Worm (Caenorhabditis elegans) whole organism, L4 larva: ENCODE results near the gene dsb-2.

Source experiments
- F10B5.3 ChIP-seq: sonication (generic microtip); optimal IDR thresholded peaks from 2 replicates; lab custom pipeline; 2016; ENCODE audit warnings: mild to moderate bottlenecking, missing genetic modification characterization, missing compliant biosample characterization
- F37D6.2 ChIP-seq: sonication (generic microtip); optimal IDR thresholded peaks from 2 replicates; lab custom pipeline; 2016; ENCODE audit warnings: mild to moderate bottlenecking, missing genetic modification characterization, missing compliant biosample characterization
- T20F7.1 ChIP-seq: fragments of 200-800 bp; sonication (Bioruptor generic); optimal IDR thresholded peaks from 2 replicates; lab custom pipeline; 2018; ENCODE audit warnings: mild to moderate bottlenecking, missing genetic modification characterization, missing compliant biosample characterization
- Y5F2A.4 ChIP-seq: fragments of 200-800 bp; sonication (Bioruptor generic); optimal IDR thresholded peaks from 2 replicates; lab custom pipeline; 2018; ENCODE audit warnings: mild to moderate bottlenecking, missing genetic modification characterization, missing compliant biosample characterization
- Y75B8A.6 ChIP-seq: fragments of 200-800 bp; sonication (Bioruptor generic); IDR thresholded peaks from 2 replicates; pipeline ENCODE4 v1.3.6; 2022; ENCODE audit warnings: missing genetic modification reagents, missing genetic modification characterization, missing compliant biosample characterization
- aha-1 ChIP-seq: fragments of 150-350 bp; peaks from one replicate; lab custom pipeline; 2014; ENCODE audit warnings: missing biosample characterization, missing genetic modification characterization
- ama-1 ChIP-seq: fragments of 150-350 bp; optimal IDR thresholded peaks from 2 replicates; lab custom pipeline; 2014; ENCODE audit warnings: inconsistent platforms, mixed read lengths
- arid-1 ChIP-seq: fragments of 200-800 bp; sonication (Bioruptor generic); conservative IDR thresholded peaks from 2 replicates; pipeline ENCODE4 v1.3.6; 2022; ENCODE audit warnings: missing genetic modification reagents, missing genetic modification characterization, missing compliant biosample characterization
- ceh-20 ChIP-seq: fragments of 200-800 bp; sonication (Bioruptor generic); IDR thresholded peaks from 2 replicates; pipeline ENCODE4 v1.3.6; 2022; ENCODE audit warnings: missing genetic modification reagents, missing genetic modification characterization, missing compliant biosample characterization
- ceh-32 ChIP-seq: sonication (generic microtip); optimal IDR thresholded peaks from 2 replicates; lab custom pipeline; 2016; ENCODE audit warnings: mild to moderate bottlenecking, missing genetic modification characterization, missing compliant biosample characterization; ENCODE audit not compliant: poor library complexity
- ceh-44 ChIP-seq: fragments of 200-800 bp; sonication (Bioruptor generic); IDR thresholded peaks from 2 replicates; pipeline ENCODE4 v1.3.6; 2022; ENCODE audit warnings: missing genetic modification reagents, missing genetic modification characterization, missing compliant biosample characterization
- ceh-62 ChIP-seq: sonication (generic microtip); optimal IDR thresholded peaks from 2 replicates; lab custom pipeline; 2017; ENCODE audit warnings: missing biosample characterization, missing genetic modification characterization
- ceh-82 ChIP-seq: sonication (generic microtip); optimal IDR thresholded peaks from 2 replicates; lab custom pipeline; 2017; ENCODE audit warnings: missing biosample characterization, missing genetic modification characterization
- ces-1 ChIP-seq: fragments of 150-350 bp; sonication (generic microtip); optimal IDR thresholded peaks from 4 replicates; lab custom pipeline; 2014; ENCODE audit warnings: missing biosample characterization, missing genetic modification reagents, missing genetic modification characterization
- cey-2 ChIP-seq: sonication (generic microtip); optimal IDR thresholded peaks from 3 replicates; lab custom pipeline; 2017; ENCODE audit warnings: missing genetic modification characterization, mild to moderate bottlenecking, missing compliant biosample characterization, antibody characterized with exemption, borderline replicate concordance; ENCODE audit not compliant: insufficient read depth
- dmd-6 ChIP-seq: fragments of 200-800 bp; sonication (Bioruptor generic); IDR thresholded peaks from 2 replicates; pipeline ENCODE4 v1.3.6; 2022; ENCODE audit warnings: missing genetic modification reagents, missing genetic modification characterization, missing compliant biosample characterization
- dmd-9 ChIP-seq: fragments of 200-800 bp; sonication (Bioruptor generic); IDR thresholded peaks from 2 replicates; pipeline ENCODE4 v1.3.6; 2022; ENCODE audit warnings: missing genetic modification reagents, missing genetic modification characterization, missing compliant biosample characterization
- duxl-1 ChIP-seq: sonication (generic microtip); optimal IDR thresholded peaks from 2 replicates; lab custom pipeline; 2016; ENCODE audit warnings: mild to moderate bottlenecking, missing genetic modification characterization, moderate library complexity, missing compliant biosample characterization; ENCODE audit not compliant: poor library complexity
- fkh-10 ChIP-seq: fragments of 150-350 bp; optimal IDR thresholded peaks from 2 replicates; lab custom pipeline; 2014; ENCODE audit warnings: missing biosample characterization, missing genetic modification reagents, missing genetic modification characterization
- fos-1 ChIP-seq: fragments of 150-350 bp; optimal IDR thresholded peaks from 2 replicates; lab custom pipeline; 2014; ENCODE audit warnings: missing biosample characterization, missing genetic modification characterization
- gei-8 ChIP-seq: fragments of 200-800 bp; sonication (Bioruptor generic); optimal IDR thresholded peaks from 2 replicates; lab custom pipeline; 2018; ENCODE audit warnings: mild to moderate bottlenecking, missing genetic modification characterization, missing compliant biosample characterization
- hlh-11 ChIP-seq: fragments of 200-800 bp; sonication (Bioruptor generic); optimal IDR thresholded peaks from 2 replicates; lab custom pipeline; 2018; ENCODE audit warnings: mild to moderate bottlenecking, missing genetic modification characterization, missing compliant biosample characterization
- hmg-1.1 ChIP-seq: fragments of 200-800 bp; sonication (Bioruptor generic); IDR thresholded peaks from 2 replicates; pipeline ENCODE4 v1.3.6; 2022; ENCODE audit warnings: missing genetic modification reagents, missing genetic modification characterization, missing compliant biosample characterization
- jun-1 ChIP-seq: fragments of 150-350 bp; optimal IDR thresholded peaks from 2 replicates; lab custom pipeline; 2014; ENCODE audit warnings: missing biosample characterization, missing genetic modification reagents, missing genetic modification characterization
- lim-7 ChIP-seq: fragments of 200-800 bp; sonication (Bioruptor generic); IDR thresholded peaks from 2 replicates; pipeline ENCODE4 v1.3.6; 2022; ENCODE audit warnings: missing genetic modification characterization, missing compliant biosample characterization
- lin-1 ChIP-seq: fragments of 200-800 bp; sonication (Bioruptor generic); IDR thresholded peaks from 2 replicates; pipeline ENCODE4 v1.3.6; 2022; ENCODE audit warnings: missing genetic modification reagents, missing genetic modification characterization, missing compliant biosample characterization
- lin-15B ChIP-seq: fragments of 150-350 bp; sonication (generic microtip); optimal IDR thresholded peaks from 3 replicates; lab custom pipeline; 2014; ENCODE audit warnings: missing biosample characterization, missing genetic modification characterization
- lin-39 ChIP-seq: fragments of 150-350 bp; optimal IDR thresholded peaks from 2 replicates; lab custom pipeline; 2014; ENCODE audit warnings: missing biosample characterization, missing genetic modification reagents, missing genetic modification characterization
- madf-9 ChIP-seq: fragments of 200-800 bp; sonication (Bioruptor generic); conservative IDR thresholded peaks from 2 replicates; pipeline ENCODE4 v1.3.6; 2022; ENCODE audit warnings: missing genetic modification reagents, missing genetic modification characterization, missing compliant biosample characterization
- mdl-1 ChIP-seq, 2 experiments: fragments of 150-350 bp in 1 of 2; sonication (generic microtip) in 1 of 2; optimal IDR thresholded peaks; 2 replicates each; lab custom pipeline; 2014 to 2017; ENCODE audit warnings: missing biosample characterization in 2 of 2, missing genetic modification characterization in 2 of 2
- mdt-29 ChIP-seq: fragments of 200-800 bp; sonication (Bioruptor generic); IDR thresholded peaks from 2 replicates; pipeline ENCODE4 v1.3.6; 2022; ENCODE audit warnings: missing genetic modification reagents, missing genetic modification characterization, missing compliant biosample characterization
- mes-2 ChIP-seq: sonication (generic microtip); optimal IDR thresholded peaks from 2 replicates; lab custom pipeline; 2016; ENCODE audit warnings: missing genotype, mild to moderate bottlenecking, missing genetic modification characterization, missing compliant biosample characterization; ENCODE audit not compliant: poor library complexity, severe bottlenecking
- nhr-10 ChIP-seq: fragments of 150-350 bp; optimal IDR thresholded peaks from 2 replicates; lab custom pipeline; 2014; ENCODE audit warnings: missing biosample characterization, missing genetic modification characterization
- nhr-237 ChIP-seq: sonication (generic microtip); optimal IDR thresholded peaks from 2 replicates; lab custom pipeline; 2017; ENCODE audit warnings: missing biosample characterization, missing genetic modification characterization
- nhr-25 ChIP-seq: sonication (generic microtip); optimal IDR thresholded peaks from 2 replicates; lab custom pipeline; 2017; ENCODE audit warnings: missing genetic modification characterization, mild to moderate bottlenecking, missing compliant biosample characterization, antibody characterized with exemption, moderate library complexity, borderline replicate concordance; ENCODE audit not compliant: insufficient read depth
- nhr-41 ChIP-seq: fragments of 200-800 bp; sonication (Bioruptor generic); IDR thresholded peaks from 2 replicates; pipeline ENCODE4 v1.3.6; 2022; ENCODE audit warnings: missing genetic modification reagents, missing genetic modification characterization, missing compliant biosample characterization
- nhr-77 ChIP-seq: fragments of 150-350 bp; optimal IDR thresholded peaks from 2 replicates; lab custom pipeline; 2014; ENCODE audit warnings: missing biosample characterization, missing genetic modification characterization
- pqm-1 ChIP-seq: sonication (generic microtip); optimal IDR thresholded peaks from 2 replicates; lab custom pipeline; 2017; ENCODE audit warnings: missing biosample characterization, missing genetic modification characterization
- rbr-2 ChIP-seq: sonication (generic microtip); optimal IDR thresholded peaks from 2 replicates; lab custom pipeline; 2016; ENCODE audit warnings: missing genotype, missing genetic modification characterization, missing compliant biosample characterization
- sdz-12 ChIP-seq: fragments of 200-800 bp; sonication (Bioruptor generic); optimal IDR thresholded peaks from 2 replicates; lab custom pipeline; 2018; ENCODE audit warnings: mild to moderate bottlenecking, missing genetic modification characterization, missing compliant biosample characterization
- set-16 ChIP-seq: fragments of 200-800 bp; sonication (Bioruptor generic); IDR thresholded peaks from 2 replicates; pipeline ENCODE4 v1.3.6; 2022; ENCODE audit warnings: missing genetic modification reagents, missing genetic modification characterization, missing compliant biosample characterization
- skn-1 ChIP-seq: fragments of 150-350 bp; optimal IDR thresholded peaks from 2 replicates; lab custom pipeline; 2014; ENCODE audit warnings: missing biosample characterization, missing genetic modification characterization
- spr-3 ChIP-seq: fragments of 200-800 bp; sonication (Bioruptor generic); optimal IDR thresholded peaks from 2 replicates; lab custom pipeline; 2018; ENCODE audit warnings: mild to moderate bottlenecking, missing genetic modification characterization, missing compliant biosample characterization
- tag-97 ChIP-seq: fragments of 200-800 bp; sonication (Bioruptor generic); IDR thresholded peaks from 2 replicates; pipeline ENCODE4 v1.3.6; 2022; ENCODE audit warnings: missing genetic modification characterization, missing compliant biosample characterization
- tra-1 ChIP-seq: fragments of 200-800 bp; sonication (Bioruptor generic); IDR thresholded peaks from 2 replicates; pipeline ENCODE4 v1.3.6; 2022; ENCODE audit warnings: missing genetic modification reagents, missing genetic modification characterization, missing compliant biosample characterization
- vab-7 ChIP-seq: fragments of 200-800 bp; sonication (Bioruptor generic); IDR thresholded peaks from 2 replicates; pipeline ENCODE4 v1.3.6; 2022; ENCODE audit warnings: missing genetic modification reagents, missing genetic modification characterization, missing compliant biosample characterization
- zfp-2 ChIP-seq: sonication (generic microtip); optimal IDR thresholded peaks from 2 replicates; lab custom pipeline; 2016; ENCODE audit warnings: mild to moderate bottlenecking, missing genetic modification characterization, missing compliant biosample characterization
- zfp-3 ChIP-seq: fragments of 200-800 bp; sonication (Bioruptor generic); conservative IDR thresholded peaks from 2 replicates; pipeline ENCODE4 v1.3.6; 2022; ENCODE audit warnings: missing genetic modification reagents, missing genetic modification characterization, missing compliant biosample characterization
- zip-11 ChIP-seq: fragments of 200-800 bp; sonication (Bioruptor generic); IDR thresholded peaks from 2 replicates; pipeline ENCODE4 v1.3.6; 2022; ENCODE audit warnings: missing genetic modification characterization, missing compliant biosample characterization
- zip-2 ChIP-seq: fragments of 150-350 bp; optimal IDR thresholded peaks from 2 replicates; lab custom pipeline; 2014; ENCODE audit warnings: missing biosample characterization, missing genetic modification characterization
- ztf-11 ChIP-seq: fragments of 150-350 bp; optimal IDR thresholded peaks from 2 replicates; lab custom pipeline; 2014; ENCODE audit warnings: missing biosample characterization, missing genetic modification characterization
- ztf-7 ChIP-seq: fragments of 150-350 bp; optimal IDR thresholded peaks from 2 replicates; lab custom pipeline; 2014; ENCODE audit warnings: missing biosample characterization, missing genetic modification characterization

Gene dsb-2

DNA sequence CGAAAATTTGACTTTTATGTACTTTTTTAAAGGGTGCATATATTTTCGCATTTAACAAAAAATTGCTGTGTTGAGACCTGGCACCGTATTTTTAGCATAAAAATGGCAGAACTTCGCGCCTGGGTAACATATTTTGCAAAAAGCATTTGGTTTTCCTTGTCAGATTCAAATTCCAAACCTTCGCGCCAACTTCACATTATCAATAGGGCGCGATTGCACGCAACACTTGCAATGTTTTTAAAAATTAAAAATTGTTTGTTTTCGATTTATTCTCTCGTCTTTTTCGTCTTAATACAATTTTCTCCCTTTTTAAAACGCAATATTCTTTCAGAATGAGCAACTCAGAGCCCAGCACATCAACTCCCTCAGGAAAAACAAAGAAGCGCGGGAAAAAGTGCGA lies 27.3 kb upstream of the dsb-2 start, which contains the start of gene mes-2 (continued):
- TF ChIP-seq fos-1 (no peak), T20F7.1 (GFP tag; lab: Kevin White, UChicago) (no peak), pqm-1 (tag; lab: Kevin White, UChicago) (no peak), tag-97 (GFP tag; lab: Robert Waterston, UW) (no peak), gei-8 (no peak), ama-1 (lab: Kevin White, UChicago) (no peak), vab-7 (GFP tag; lab: Robert Waterston, UW) (no peak), hmg-1.1 (GFP tag; lab: Robert Waterston, UW) (peak; percentile 71), zfp-3 (GFP tag; lab: Robert Waterston, UW) (no peak), mdt-29 (GFP tag; lab: Robert Waterston, UW) (no peak), ceh-32 (no peak), dmd-9 (no peak), skn-1 (tag; lab: Kevin White, UChicago) (no peak), set-16 (no peak), ces-1 (GFP tag; lab: Kevin White, UChicago) (no peak), ztf-7 (tag; lab: Kevin White, UChicago) (peak; percentile 41), fkh-10 (peak; percentile 6), ceh-20 (GFP tag; lab: Robert Waterston, UW) (no peak), F10B5.3 (tag; lab: Kevin White, UChicago) (no peak), arid-1 (GFP tag; lab: Robert Waterston, UW) (0 out of 2 replicates have a peak, but pooled peaks have one; percentile 19), ceh-82 (tag; lab: Kevin White, UChicago) (no peak), nhr-25 (no peak), nhr-10 (no peak), lin-39 (tag; lab: Kevin White, UChicago) (no peak), zip-2 (tag; lab: Kevin White, UChicago) (peak; percentile 28), jun-1 (tag; lab: Kevin White, UChicago) (no peak), aha-1 (tag; lab: Kevin White, UChicago) (peak; percentile 50), lin-1 (GFP tag; lab: Robert Waterston, UW) (no peak), sdz-12 (GFP tag; lab: Kevin White, UChicago) (no peak), Y5F2A.4 (GFP tag; lab: Kevin White, UChicago) (no peak), duxl-1 (tag; lab: Kevin White, UChicago) (no peak), lin-15B (tag; lab: Kevin White, UChicago) (no peak), rbr-2 (peak; percentile 63), mdl-1 (tag; optimal IDR thresholded peaks at IDR 0.05; lab: Kevin White, UChicago) (peak in 1 of 2 experiments; percentile 24), F37D6.2 (no peak), ceh-62 (tag; lab: Kevin White, UChicago) (no peak), madf-9 (no peak), zip-11 (no peak), spr-3 (GFP tag; lab: Kevin White, UChicago) (no peak), mes-2 (tag; lab: Kevin White, UChicago) (peak; percentile 99), hlh-11 (peak; percentile 49), dmd-6 (peak; percentile 34), lim-7 (no peak), ztf-11 (tag; lab: Kevin White, UChicago) (no peak), zfp-2 (tag; lab: Kevin White, UChicago) (no peak), nhr-237 (tag; lab: Kevin White, UChicago) (no peak), nhr-41 (GFP tag; lab: Robert Waterston, UW) (no peak), nhr-77 (tag; lab: Kevin White, UChicago) (no peak), Y75B8A.6 (GFP tag; lab: Robert Waterston, UW) (no peak), tra-1 (GFP tag; lab: Robert Waterston, UW) (no peak), ceh-44 (GFP tag; lab: Robert Waterston, UW) (no peak), cey-2 (tag; lab: Kevin White, UChicago) (no peak)
